Fruit fly (Drosophila melanogaster): ENCODE results near the gene CG15208.

CG15208 gene

dm6 chrX:10929613-10930012 lies 29.8 kb downstream of the CG15208 start:
- no peak for TF ChIP-seq CG8159 (tag; optimal IDR thresholded peaks at IDR 0.05)
- TF ChIP-seq Pif1A (GFP tag; optimal IDR thresholded peaks at IDR 0.05): no peak
- no peak for TF ChIP-seq Pif1B (GFP tag; optimal IDR thresholded peaks at IDR 0.05)
- no peak for TF ChIP-seq CG10348 (GFP tag; IDR thresholded peaks at IDR 0.05)
- TF ChIP-seq CG14655 (GFP tag; optimal IDR thresholded peaks at IDR 0.05): no peak
- no peak for TF ChIP-seq CG9948 (tag; optimal IDR thresholded peaks at IDR 0.05)
- no peak for TF ChIP-seq CG15710 (tag; optimal IDR thresholded peaks at IDR 0.05)
- TF ChIP-seq Ets98B (GFP tag; IDR thresholded peaks at IDR 0.05): no peak
- TF ChIP-seq CG12605 (GFP tag; IDR thresholded peaks at IDR 0.05): no peak
- TF ChIP-seq gl (tag; optimal IDR thresholded peaks at IDR 0.05): no peak
- TF ChIP-seq D1 (tag; optimal IDR thresholded peaks at IDR 0.05): no peak
- TF ChIP-seq Snoo (tag; optimal IDR thresholded peaks at IDR 0.05): no peak

- TF ChIP-seq CG4496 (GFP tag; IDR thresholded peaks at IDR 0.05) (0 out of 3 replicates have a peak, but pooled peaks have one; percentile 16), Pif1B (GFP tag; optimal IDR thresholded peaks at IDR 0.05) (no peak)
Observed at dm6 chrX:10930553-10931092, 30.9 kb downstream of the CG15208 start, which contains the start of gene Myo10A. Gene Myo10A, plus strand, starts transcription at chrX:10930840.

DNA sequence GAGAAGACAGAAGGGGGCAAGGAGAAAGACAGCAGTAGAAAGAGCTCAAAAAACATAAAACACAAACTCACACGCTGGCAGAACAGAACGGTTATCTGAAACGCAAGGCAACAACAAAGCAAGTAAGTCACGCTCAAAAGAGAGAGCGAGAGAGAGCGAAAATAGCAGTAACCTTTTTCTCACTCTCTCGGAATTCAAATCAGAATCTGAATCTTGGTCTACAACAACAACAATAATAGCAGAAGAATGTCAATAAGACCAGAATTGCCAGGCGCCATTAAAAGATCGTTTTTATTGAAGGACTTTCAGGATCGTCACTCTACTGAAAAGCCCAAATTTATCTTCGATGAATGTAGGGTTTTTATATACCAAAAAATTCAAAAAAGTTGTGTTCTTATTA lies 31.5 kb downstream of the CG15208 start:
- no peak for TF ChIP-seq CG4496 (GFP tag; IDR thresholded peaks at IDR 0.05)
- TF ChIP-seq CG8159 (tag; optimal IDR thresholded peaks at IDR 0.05): no peak
- TF ChIP-seq CG17806 (tag; optimal IDR thresholded peaks at IDR 0.05): no peak
- no peak for TF ChIP-seq Pif1B (GFP tag; optimal IDR thresholded peaks at IDR 0.05)
- no peak for TF ChIP-seq EcR (GFP tag; optimal IDR thresholded peaks at IDR 0.05)
- TF ChIP-seq fd96Ca (GFP tag; IDR thresholded peaks at IDR 0.05): no peak

- TF ChIP-seq EcR (GFP tag; optimal IDR thresholded peaks at IDR 0.05): peak; percentile 83
- TF ChIP-seq CG34367 (tag; optimal IDR thresholded peaks at IDR 0.05): peak; percentile 15
- TF ChIP-seq rn (GFP tag; IDR thresholded peaks at IDR 0.05): no peak
- TF ChIP-seq CG15710 (tag; optimal IDR thresholded peaks at IDR 0.05): peak; percentile 36
- no peak for TF ChIP-seq CG32121 (GFP tag; IDR thresholded peaks at IDR 0.05)
- TF ChIP-seq gl (tag; optimal IDR thresholded peaks at IDR 0.05): peak; percentile 50
- no peak for TF ChIP-seq CG8159 (tag; optimal IDR thresholded peaks at IDR 0.05)
- TF ChIP-seq CG13204 (GFP tag; optimal IDR thresholded peaks at IDR 0.05): peak; percentile 47
- peak; percentile 25; the same call in 1 of the 3 replicates for TF ChIP-seq fd96Ca (GFP tag; IDR thresholded peaks at IDR 0.05)
- no peak for TF ChIP-seq CG14655 (GFP tag; optimal IDR thresholded peaks at IDR 0.05)
- peak; percentile 41; the same call in 1 of the 2 replicates for TF ChIP-seq Ets98B (GFP tag; IDR thresholded peaks at IDR 0.05)
- peak; percentile 61; the same call in 2 of the 3 replicates for TF ChIP-seq CG4496 (GFP tag; IDR thresholded peaks at IDR 0.05)
- TF ChIP-seq CG17806 (tag; optimal IDR thresholded peaks at IDR 0.05): no peak
- TF ChIP-seq Snoo (tag; optimal IDR thresholded peaks at IDR 0.05): peak; percentile 1
- TF ChIP-seq CG12605 (GFP tag; IDR thresholded peaks at IDR 0.05): peak; percentile 35; the same call in 1 of the 2 replicates
- TF ChIP-seq CG8301 (tag; optimal IDR thresholded peaks at IDR 0.05): no peak
- no peak for TF ChIP-seq Pif1B (GFP tag; optimal IDR thresholded peaks at IDR 0.05)
- TF ChIP-seq CG10348 (GFP tag; IDR thresholded peaks at IDR 0.05): no peak
Observed at dm6 chrX:10932300-10932699, 32.5 kb downstream of the CG15208 start.

dm6 chrX:10933776-10934175 lies 34.0 kb downstream of the CG15208 start:
- TF ChIP-seq D1 (tag; optimal IDR thresholded peaks at IDR 0.05): no peak
- TF ChIP-seq CG9948 (tag; optimal IDR thresholded peaks at IDR 0.05): peak; percentile 26
- no peak for TF ChIP-seq CG13204 (GFP tag; optimal IDR thresholded peaks at IDR 0.05)
- peak; percentile 43 for TF ChIP-seq CG8301 (tag; optimal IDR thresholded peaks at IDR 0.05)
- TF ChIP-seq CG12605 (GFP tag; IDR thresholded peaks at IDR 0.05): no peak
- TF ChIP-seq CG17806 (tag; optimal IDR thresholded peaks at IDR 0.05): peak; percentile 24
- TF ChIP-seq fd96Ca (GFP tag; IDR thresholded peaks at IDR 0.05): peak; percentile 44; the same call in 1 of the 3 replicates
- no peak for TF ChIP-seq CG10348 (GFP tag; IDR thresholded peaks at IDR 0.05)
- TF ChIP-seq CG8159 (tag; optimal IDR thresholded peaks at IDR 0.05): peak; percentile 14
- no peak for TF ChIP-seq rn (GFP tag; IDR thresholded peaks at IDR 0.05)
- no peak for TF ChIP-seq CG15710 (tag; optimal IDR thresholded peaks at IDR 0.05)
- TF ChIP-seq CG4496 (GFP tag; IDR thresholded peaks at IDR 0.05): no peak
- TF ChIP-seq EcR (GFP tag; optimal IDR thresholded peaks at IDR 0.05): no peak
- TF ChIP-seq CG14655 (GFP tag; optimal IDR thresholded peaks at IDR 0.05): peak; percentile 53
- TF ChIP-seq Ets98B (GFP tag; IDR thresholded peaks at IDR 0.05): 0 out of 2 replicates have a peak, but pooled peaks have one; percentile 8
- peak; percentile 1 for TF ChIP-seq CG34367 (tag; optimal IDR thresholded peaks at IDR 0.05)
- no peak for TF ChIP-seq Pif1B (GFP tag; optimal IDR thresholded peaks at IDR 0.05)
- no peak for TF ChIP-seq Snoo (tag; optimal IDR thresholded peaks at IDR 0.05)
- TF ChIP-seq Pif1A (GFP tag; optimal IDR thresholded peaks at IDR 0.05): peak; percentile 61
- TF ChIP-seq CG32121 (GFP tag; IDR thresholded peaks at IDR 0.05): peak; percentile 60; the same call in 1 of the 2 replicates
- TF ChIP-seq gl (tag; optimal IDR thresholded peaks at IDR 0.05): no peak

- TF ChIP-seq CG14655 (GFP tag; optimal IDR thresholded peaks at IDR 0.05) (no peak), CG10348 (GFP tag; IDR thresholded peaks at IDR 0.05) (no peak), CG4496 (GFP tag; IDR thresholded peaks at IDR 0.05) (no peak), CG15710 (tag; optimal IDR thresholded peaks at IDR 0.05) (no peak), CG9948 (tag; optimal IDR thresholded peaks at IDR 0.05) (no peak)
Observed at dm6 chrX:10935587-10935986, 35.8 kb downstream of the CG15208 start.

Measured in whole organism, pupa.